Worm (Caenorhabditis elegans) whole organism, L1 larva: Measurements from ENCODE around the gene T11F9.21.

Source experiments
- aha-1 ChIP-seq: fragments of 150-350 bp; optimal IDR thresholded peaks from 2 replicates; lab custom pipeline; 2014; ENCODE audit warnings: missing biosample characterization, missing genetic modification characterization
- blmp-1 ChIP-seq: fragments of 150-350 bp; optimal IDR thresholded peaks from 2 replicates; lab custom pipeline; 2014; ENCODE audit warnings: missing biosample characterization, missing genetic modification characterization
- fos-1 ChIP-seq: fragments of 150-350 bp; optimal IDR thresholded peaks from 2 replicates; lab custom pipeline; 2014; ENCODE audit warnings: missing biosample characterization, missing genetic modification characterization
- lin-13 ChIP-seq: fragments of 150-350 bp; optimal IDR thresholded peaks from 2 replicates; lab custom pipeline; 2014; ENCODE audit warnings: missing biosample characterization, missing genetic modification reagents, missing genetic modification characterization
- lin-35 ChIP-seq, 2 experiments: fragments of 150-350 bp; optimal IDR thresholded peaks; 2 replicates each; lab custom pipeline; 2014; ENCODE audit warnings: missing biosample characterization in 2 of 2, missing genetic modification characterization in 2 of 2, missing genetic modification reagents in 2 of 2
- nhr-11 ChIP-seq: fragments of 150-350 bp; optimal IDR thresholded peaks from 2 replicates; lab custom pipeline; 2014; ENCODE audit warnings: missing biosample characterization, missing genetic modification characterization
- nhr-12 ChIP-seq: sonication (generic microtip); optimal IDR thresholded peaks from 2 replicates; lab custom pipeline; 2017; ENCODE audit warnings: missing biosample characterization, missing genetic modification characterization
- pqm-1 ChIP-seq: sonication (generic microtip); optimal IDR thresholded peaks from 3 replicates; lab custom pipeline; 2017; ENCODE audit warnings: missing biosample characterization, missing genetic modification characterization
- unc-130 ChIP-seq: fragments of 150-350 bp; optimal IDR thresholded peaks from 2 replicates; lab custom pipeline; 2017; ENCODE audit warnings: missing biosample characterization, missing genetic modification characterization, inconsistent platforms
- ztf-11 ChIP-seq, 2 experiments: sonication (generic microtip); optimal IDR thresholded peaks; 2 replicates each; lab custom pipeline; 2016 to 2017; ENCODE audit warnings: missing genetic modification characterization in 2 of 2, missing biosample characterization in 1 of 2, missing compliant biosample characterization in 1 of 2

DNA sequence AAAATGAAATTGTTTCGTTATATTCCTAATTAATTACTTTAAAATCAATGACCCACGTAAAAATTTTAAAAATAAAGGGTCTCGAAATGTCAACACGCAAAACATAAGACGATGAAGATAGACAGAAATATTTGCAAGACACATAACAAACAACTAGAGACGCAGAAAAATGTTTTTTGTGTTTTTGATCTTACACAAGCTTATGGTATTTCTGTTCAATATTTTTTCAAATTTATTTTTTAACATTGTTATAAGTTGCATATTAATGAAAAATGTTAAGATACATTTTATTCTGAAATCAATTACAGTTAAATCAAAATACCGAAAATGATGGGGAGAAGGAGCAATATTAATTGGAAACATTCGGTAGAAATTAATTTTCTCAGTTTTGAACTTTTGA, 20.9 kb downstream of the T11F9.21 start, which contains the start of gene C55A6.3:
- TF ChIP-seq blmp-1 (no peak), fos-1 (tag; lab: Kevin White, UChicago) (no peak), lin-35 (GFP tag; optimal IDR thresholded peaks at IDR 0.05; lab: Kevin White, UChicago) (no peak), pqm-1 (tag; lab: Kevin White, UChicago) (no peak), unc-130 (tag; lab: Kevin White, UChicago) (no peak), ztf-11 (tag; optimal IDR thresholded peaks at IDR 0.05; lab: Kevin White, UChicago) (no peak), nhr-11 (tag; lab: Kevin White, UChicago) (no peak), nhr-12 (tag; lab: Kevin White, UChicago) (no peak), aha-1 (tag; lab: Kevin White, UChicago) (no peak), lin-13 (no peak)
